Worm (Caenorhabditis elegans) whole organism, late embryonic: Measurements from ENCODE around the gene srsx-2.

Source experiments
- F13H6.1 ChIP-seq: sonication (generic microtip); optimal IDR thresholded peaks from 2 replicates; lab custom pipeline; 2016; ENCODE audit warnings: missing genetic modification characterization, missing compliant biosample characterization
- che-1 ChIP-seq: sonication (generic microtip); optimal IDR thresholded peaks from 2 replicates; lab custom pipeline; 2016; ENCODE audit warnings: mild to moderate bottlenecking, missing genetic modification characterization, missing compliant biosample characterization
- elt-2 ChIP-seq: sonication (generic microtip); optimal IDR thresholded peaks from 2 replicates; lab custom pipeline; 2016; ENCODE audit warnings: missing genetic modification reagents, missing genetic modification characterization, missing compliant biosample characterization
- ets-4 ChIP-seq: sonication (generic microtip); optimal IDR thresholded peaks from 2 replicates; lab custom pipeline; 2016; ENCODE audit warnings: missing genetic modification characterization, missing compliant biosample characterization
- fkh-10 ChIP-seq: fragments of 150-350 bp; optimal IDR thresholded peaks from 2 replicates; lab custom pipeline; 2014; ENCODE audit warnings: missing biosample characterization, missing genetic modification reagents, missing genetic modification characterization
- hlh-13 ChIP-seq: fragments of 200-800 bp; sonication (Bioruptor generic); optimal IDR thresholded peaks from 2 replicates; lab custom pipeline; 2018; ENCODE audit warnings: mild to moderate bottlenecking, missing genetic modification characterization, missing compliant biosample characterization
- hlh-8 ChIP-seq: sonication (generic microtip); optimal IDR thresholded peaks from 2 replicates; lab custom pipeline; 2016; ENCODE audit warnings: missing genotype, missing genetic modification characterization, missing compliant biosample characterization
- nhr-11 ChIP-seq: fragments of 150-350 bp; optimal IDR thresholded peaks from 2 replicates; lab custom pipeline; 2014; ENCODE audit warnings: missing biosample characterization, missing genetic modification characterization
- sox-2 ChIP-seq: fragments of 200-800 bp; sonication (Bioruptor generic); IDR thresholded peaks from 2 replicates; pipeline ENCODE4 v1.3.6; 2022; ENCODE audit warnings: missing genetic modification reagents, missing genetic modification characterization, missing compliant biosample characterization
- unc-86 ChIP-seq: sonication (generic microtip); optimal IDR thresholded peaks from 2 replicates; lab custom pipeline; 2016; ENCODE audit warnings: missing genetic modification characterization, missing compliant biosample characterization
- zip-5 ChIP-seq: sonication (generic microtip); optimal IDR thresholded peaks from 2 replicates; lab custom pipeline; 2016; ENCODE audit warnings: missing genetic modification characterization, missing compliant biosample characterization

- TF ChIP-seq F13H6.1 (tag; lab: Kevin White, UChicago) (no peak), ets-4 (tag; lab: Kevin White, UChicago) (no peak), elt-2 (no peak), sox-2 (GFP tag; lab: Robert Waterston, UW) (no peak), nhr-11 (no peak), che-1 (tag; lab: Kevin White, UChicago) (no peak), hlh-8 (tag; lab: Kevin White, UChicago) (no peak), zip-5 (no peak), hlh-13 (no peak), unc-86 (tag; lab: Kevin White, UChicago) (no peak), fkh-10 (GFP tag; lab: Kevin White, UChicago) (no peak)
These were observed at the start of gene srsx-2 for ce11 chrV:17438317-17438716.
